Fruit fly (Drosophila melanogaster) whole organism, pupa: Measurements from ENCODE around the gene CG7646.

Experiments used
- CG12605 ChIP-seq: fragments of 200-800 bp; sonication (Bioruptor generic); IDR thresholded peaks from 2 replicates; pipeline ENCODE4 v1.3.6; 2022; ENCODE audit warnings: missing biosample characterization, missing genetic modification characterization
- CG15710 ChIP-seq: fragments of 200-800 bp; sonication (Bioruptor generic); optimal IDR thresholded peaks from 2 replicates; lab custom pipeline; 2018; ENCODE audit warnings: missing biosample characterization, mild to moderate bottlenecking, missing genetic modification characterization, moderate library complexity
- CG4496 ChIP-seq: fragments of 200-800 bp; sonication (Bioruptor generic); IDR thresholded peaks from 3 replicates; pipeline ENCODE4 v1.3.6; 2022; ENCODE audit warnings: missing biosample characterization, missing genetic modification characterization

dm6 chr3L:19955699-19956098 lies 36.0 kb upstream of the CG7646 start, which contains the start of gene CG42263:
- TF ChIP-seq CG4496 (no peak), CG15710 (tag; lab: Kevin White, UChicago) (no peak), CG12605 (GFP tag; lab: Robert Waterston, UW) (no peak)
